Worm (Caenorhabditis elegans) whole organism, L4 larva: Measurements from ENCODE around the gene dcr-1.

Experiments used
- D1046.2 ChIP-seq: fragments of 200-800 bp; sonication (Bioruptor generic); IDR thresholded peaks from 2 replicates; pipeline ENCODE4 v1.3.6; 2022; ENCODE audit warnings: missing genetic modification characterization, missing compliant biosample characterization
- F26F4.8 ChIP-seq: fragments of 200-800 bp; sonication (Bioruptor generic); conservative IDR thresholded peaks from 2 replicates; pipeline ENCODE4 v1.3.6; 2022; ENCODE audit warnings: missing genetic modification characterization, missing compliant biosample characterization
- F37D6.2 ChIP-seq: sonication (generic microtip); optimal IDR thresholded peaks from 2 replicates; lab custom pipeline; 2016; ENCODE audit warnings: mild to moderate bottlenecking, missing genetic modification characterization, missing compliant biosample characterization
- F44E2.7 ChIP-seq: fragments of 200-800 bp; sonication (Bioruptor generic); IDR thresholded peaks from 2 replicates; pipeline ENCODE4 v2.1.2; 2022; ENCODE audit warnings: missing genetic modification characterization, missing compliant biosample characterization
- R02D3.7 ChIP-seq: fragments of 150-350 bp; sonication (generic microtip); optimal IDR thresholded peaks from 3 replicates; lab custom pipeline; 2014; ENCODE audit warnings: missing biosample characterization, missing genetic modification characterization
- Y48G9A.11 ChIP-seq: fragments of 200-800 bp; sonication (Bioruptor generic); IDR thresholded peaks from 2 replicates; pipeline ENCODE4 v1.3.6; 2022; ENCODE audit warnings: missing genetic modification reagents, missing genetic modification characterization, missing compliant biosample characterization
- ZK337.2 ChIP-seq: fragments of 200-800 bp; sonication (Bioruptor generic); IDR thresholded peaks from 2 replicates; pipeline ENCODE4 v1.3.6; 2022; ENCODE audit warnings: missing genetic modification reagents, missing genetic modification characterization, missing compliant biosample characterization
- attf-4 ChIP-seq: sonication (generic microtip); optimal IDR thresholded peaks from 3 replicates; lab custom pipeline; 2017; ENCODE audit warnings: missing biosample characterization, missing genetic modification characterization
- ceh-28 ChIP-seq: fragments of 150-350 bp; optimal IDR thresholded peaks from 2 replicates; lab custom pipeline; 2014; ENCODE audit warnings: missing biosample characterization, missing genetic modification reagents, missing genetic modification characterization
- ceh-32 ChIP-seq: sonication (generic microtip); optimal IDR thresholded peaks from 2 replicates; lab custom pipeline; 2016; ENCODE audit warnings: mild to moderate bottlenecking, missing genetic modification characterization, missing compliant biosample characterization; ENCODE audit not compliant: poor library complexity
- ceh-44 ChIP-seq: fragments of 200-800 bp; sonication (Bioruptor generic); IDR thresholded peaks from 2 replicates; pipeline ENCODE4 v1.3.6; 2022; ENCODE audit warnings: missing genetic modification reagents, missing genetic modification characterization, missing compliant biosample characterization
- ceh-62 ChIP-seq: sonication (generic microtip); optimal IDR thresholded peaks from 2 replicates; lab custom pipeline; 2017; ENCODE audit warnings: missing biosample characterization, missing genetic modification characterization
- daf-16 ChIP-seq, 3 experiments: sonication (generic microtip); optimal IDR thresholded peaks; 2 replicates each; lab custom pipeline; 2016 to 2017; ENCODE audit warnings: missing genetic modification characterization in 3 of 3, missing genetic modification reagents in 3 of 3, mild to moderate bottlenecking in 2 of 3, missing compliant biosample characterization in 2 of 3, missing biosample characterization in 1 of 3, moderate library complexity in 1 of 3
- daf-19 ChIP-seq: fragments of 200-800 bp; sonication (Bioruptor generic); conservative IDR thresholded peaks from 2 replicates; pipeline ENCODE4 v1.3.6; 2022; ENCODE audit warnings: missing genetic modification characterization, missing compliant biosample characterization
- dmd-6 ChIP-seq: fragments of 200-800 bp; sonication (Bioruptor generic); IDR thresholded peaks from 2 replicates; pipeline ENCODE4 v1.3.6; 2022; ENCODE audit warnings: missing genetic modification reagents, missing genetic modification characterization, missing compliant biosample characterization
- dpl-1 ChIP-seq: fragments of 150-350 bp; optimal IDR thresholded peaks from 2 replicates; lab custom pipeline; 2014; ENCODE audit warnings: missing biosample characterization, missing genetic modification reagents, missing genetic modification characterization
- duxl-1 ChIP-seq: sonication (generic microtip); optimal IDR thresholded peaks from 2 replicates; lab custom pipeline; 2016; ENCODE audit warnings: mild to moderate bottlenecking, missing genetic modification characterization, moderate library complexity, missing compliant biosample characterization; ENCODE audit not compliant: poor library complexity
- dve-1 ChIP-seq: sonication (generic microtip); optimal IDR thresholded peaks from 2 replicates; lab custom pipeline; 2017; ENCODE audit warnings: antibody characterized with exemption, mild to moderate bottlenecking, missing genetic modification characterization, missing compliant biosample characterization; ENCODE audit not compliant: insufficient read depth
- egl-27 ChIP-seq: sonication (generic microtip); optimal IDR thresholded peaks from 3 replicates; lab custom pipeline; 2017; ENCODE audit warnings: missing biosample characterization, missing genetic modification reagents, missing genetic modification characterization
- egl-43 ChIP-seq: fragments of 200-800 bp; sonication (Bioruptor generic); IDR thresholded peaks from 2 replicates; pipeline ENCODE4 v1.3.6; 2022; ENCODE audit warnings: missing genetic modification reagents, missing genetic modification characterization, missing compliant biosample characterization
- fos-1 ChIP-seq: fragments of 150-350 bp; optimal IDR thresholded peaks from 2 replicates; lab custom pipeline; 2014; ENCODE audit warnings: missing biosample characterization, missing genetic modification characterization
- gei-8 ChIP-seq: fragments of 200-800 bp; sonication (Bioruptor generic); optimal IDR thresholded peaks from 2 replicates; lab custom pipeline; 2018; ENCODE audit warnings: mild to moderate bottlenecking, missing genetic modification characterization, missing compliant biosample characterization
- hif-1 ChIP-seq, 2 experiments: sonication (generic microtip); optimal IDR thresholded peaks; 2 replicates each; lab custom pipeline; 2016 to 2017; ENCODE audit warnings: missing compliant biosample characterization in 2 of 2, missing genetic modification characterization in 2 of 2, missing genetic modification reagents in 2 of 2, missing genotype in 2 of 2, mild to moderate bottlenecking in 1 of 2
- hlh-30 ChIP-seq: sonication (generic microtip); optimal IDR thresholded peaks from 2 replicates; lab custom pipeline; 2017; ENCODE audit warnings: antibody characterized with exemption, mild to moderate bottlenecking, missing genetic modification characterization, missing compliant biosample characterization; ENCODE audit not compliant: insufficient read depth
- jun-1 ChIP-seq: fragments of 150-350 bp; optimal IDR thresholded peaks from 2 replicates; lab custom pipeline; 2014; ENCODE audit warnings: missing biosample characterization, missing genetic modification reagents, missing genetic modification characterization
- lin-1 ChIP-seq: fragments of 200-800 bp; sonication (Bioruptor generic); IDR thresholded peaks from 2 replicates; pipeline ENCODE4 v1.3.6; 2022; ENCODE audit warnings: missing genetic modification reagents, missing genetic modification characterization, missing compliant biosample characterization
- lin-13 ChIP-seq: fragments of 150-350 bp; optimal IDR thresholded peaks from 2 replicates; lab custom pipeline; 2014; ENCODE audit warnings: missing biosample characterization, missing genetic modification reagents, missing genetic modification characterization
- lin-15B ChIP-seq: fragments of 150-350 bp; sonication (generic microtip); optimal IDR thresholded peaks from 3 replicates; lab custom pipeline; 2014; ENCODE audit warnings: missing biosample characterization, missing genetic modification characterization
- lin-38 ChIP-seq: fragments of 200-800 bp; sonication (Bioruptor generic); IDR thresholded peaks from 2 replicates; pipeline ENCODE4 v1.3.6; 2022; ENCODE audit warnings: missing genetic modification reagents, missing genetic modification characterization, missing compliant biosample characterization
- lin-39 ChIP-seq: fragments of 150-350 bp; optimal IDR thresholded peaks from 2 replicates; lab custom pipeline; 2014; ENCODE audit warnings: missing biosample characterization, missing genetic modification reagents, missing genetic modification characterization
- mdl-1 ChIP-seq, 2 experiments: fragments of 150-350 bp in 1 of 2; sonication (generic microtip) in 1 of 2; optimal IDR thresholded peaks; 2 replicates each; lab custom pipeline; 2014 to 2017; ENCODE audit warnings: missing biosample characterization in 2 of 2, missing genetic modification characterization in 2 of 2
- mdt-29 ChIP-seq: fragments of 200-800 bp; sonication (Bioruptor generic); IDR thresholded peaks from 2 replicates; pipeline ENCODE4 v1.3.6; 2022; ENCODE audit warnings: missing genetic modification reagents, missing genetic modification characterization, missing compliant biosample characterization
- mep-1 ChIP-seq: fragments of 150-350 bp; sonication (generic microtip); optimal IDR thresholded peaks from 3 replicates; lab custom pipeline; 2014; ENCODE audit warnings: missing biosample characterization, missing genetic modification characterization
- mes-2 ChIP-seq: sonication (generic microtip); optimal IDR thresholded peaks from 2 replicates; lab custom pipeline; 2016; ENCODE audit warnings: missing genotype, mild to moderate bottlenecking, missing genetic modification characterization, missing compliant biosample characterization; ENCODE audit not compliant: poor library complexity, severe bottlenecking
- nhr-10 ChIP-seq: fragments of 150-350 bp; optimal IDR thresholded peaks from 2 replicates; lab custom pipeline; 2014; ENCODE audit warnings: missing biosample characterization, missing genetic modification characterization
- nhr-11 ChIP-seq: fragments of 150-350 bp; optimal IDR thresholded peaks from 2 replicates; lab custom pipeline; 2014; ENCODE audit warnings: missing biosample characterization, missing genetic modification characterization
- nhr-111 ChIP-seq: fragments of 200-800 bp; sonication (Bioruptor generic); optimal IDR thresholded peaks from 2 replicates; lab custom pipeline; 2018; ENCODE audit warnings: mild to moderate bottlenecking, missing genetic modification characterization, missing compliant biosample characterization
- nhr-25 ChIP-seq: sonication (generic microtip); optimal IDR thresholded peaks from 2 replicates; lab custom pipeline; 2017; ENCODE audit warnings: missing genetic modification characterization, mild to moderate bottlenecking, missing compliant biosample characterization, antibody characterized with exemption, moderate library complexity, borderline replicate concordance; ENCODE audit not compliant: insufficient read depth
- nhr-42 ChIP-seq: fragments of 200-800 bp; sonication (Bioruptor generic); IDR thresholded peaks from 2 replicates; pipeline ENCODE4 v1.3.6; 2022; ENCODE audit warnings: missing genetic modification characterization, missing compliant biosample characterization
- php-3 ChIP-seq: fragments of 200-800 bp; sonication (Bioruptor generic); IDR thresholded peaks from 2 replicates; pipeline ENCODE4 v1.3.6; 2022; ENCODE audit warnings: missing genetic modification reagents, missing genetic modification characterization, missing compliant biosample characterization
- pqm-1 ChIP-seq: sonication (generic microtip); optimal IDR thresholded peaks from 2 replicates; lab custom pipeline; 2017; ENCODE audit warnings: missing biosample characterization, missing genetic modification characterization
- rbr-2 ChIP-seq: sonication (generic microtip); optimal IDR thresholded peaks from 2 replicates; lab custom pipeline; 2016; ENCODE audit warnings: missing genotype, missing genetic modification characterization, missing compliant biosample characterization
- sdz-12 ChIP-seq: fragments of 200-800 bp; sonication (Bioruptor generic); optimal IDR thresholded peaks from 2 replicates; lab custom pipeline; 2018; ENCODE audit warnings: mild to moderate bottlenecking, missing genetic modification characterization, missing compliant biosample characterization
- skn-1 ChIP-seq: fragments of 150-350 bp; optimal IDR thresholded peaks from 2 replicates; lab custom pipeline; 2014; ENCODE audit warnings: missing biosample characterization, missing genetic modification characterization
- spr-1 ChIP-seq: sonication (generic microtip); optimal IDR thresholded peaks from 2 replicates; lab custom pipeline; 2016; ENCODE audit warnings: mild to moderate bottlenecking, missing genetic modification characterization, missing compliant biosample characterization
- tra-1 ChIP-seq: fragments of 200-800 bp; sonication (Bioruptor generic); IDR thresholded peaks from 2 replicates; pipeline ENCODE4 v1.3.6; 2022; ENCODE audit warnings: missing genetic modification reagents, missing genetic modification characterization, missing compliant biosample characterization
- unc-39 ChIP-seq: sonication (generic microtip); optimal IDR thresholded peaks from 2 replicates; lab custom pipeline; 2017; ENCODE audit warnings: missing biosample characterization, missing genetic modification characterization
- zag-1 ChIP-seq: fragments of 150-350 bp; optimal IDR thresholded peaks from 2 replicates; lab custom pipeline; 2014; ENCODE audit warnings: missing biosample characterization, missing genetic modification characterization
- zip-11 ChIP-seq: fragments of 200-800 bp; sonication (Bioruptor generic); IDR thresholded peaks from 2 replicates; pipeline ENCODE4 v1.3.6; 2022; ENCODE audit warnings: missing genetic modification characterization, missing compliant biosample characterization
- ztf-11 ChIP-seq: fragments of 150-350 bp; optimal IDR thresholded peaks from 2 replicates; lab custom pipeline; 2014; ENCODE audit warnings: missing biosample characterization, missing genetic modification characterization
- ztf-7 ChIP-seq: fragments of 150-350 bp; optimal IDR thresholded peaks from 2 replicates; lab custom pipeline; 2014; ENCODE audit warnings: missing biosample characterization, missing genetic modification characterization

The dcr-1 gene

ce11 chrIII:8125234-8125633 is 45.2 kb upstream of the dcr-1 start (continued):
- TF ChIP-seq F37D6.2 (no peak), mdl-1 (tag; optimal IDR thresholded peaks at IDR 0.05; lab: Kevin White, UChicago) (peak in 1 of 2 experiments; percentile 39), daf-16 (GFP tag; optimal IDR thresholded peaks at IDR 0.05; lab: Kevin White, UChicago) (no peak), daf-16 (tag; optimal IDR thresholded peaks at IDR 0.05; lab: Kevin White, UChicago) (peak; percentile 59), zip-11 (GFP tag; lab: Robert Waterston, UW) (no peak), nhr-10 (tag; lab: Kevin White, UChicago) (no peak), R02D3.7 (no peak), ceh-62 (tag; lab: Kevin White, UChicago) (no peak), zag-1 (tag; lab: Kevin White, UChicago) (no peak), egl-27 (tag; lab: Kevin White, UChicago) (no peak), unc-39 (no peak), ceh-44 (GFP tag; lab: Robert Waterston, UW) (no peak), php-3 (peak; percentile 55; the same call in 1 of the 2 replicates), Y48G9A.11 (GFP tag; lab: Robert Waterston, UW) (no peak), D1046.2 (no peak), lin-1 (GFP tag; lab: Robert Waterston, UW) (no peak), mes-2 (tag; lab: Kevin White, UChicago) (peak; percentile 73), ceh-32 (tag; lab: Kevin White, UChicago) (no peak), mep-1 (tag; lab: Kevin White, UChicago) (peak; percentile 63), sdz-12 (no peak), tra-1 (no peak), hlh-30 (tag; lab: Kevin White, UChicago) (peak; percentile 27), dmd-6 (GFP tag; lab: Robert Waterston, UW) (peak; percentile 50; the same call in 1 of the 2 replicates), pqm-1 (tag; lab: Kevin White, UChicago) (no peak), lin-15B (tag; lab: Kevin White, UChicago) (no peak), nhr-25 (no peak), F44E2.7 (GFP tag; lab: Robert Waterston, UW) (no peak), attf-4 (no peak), daf-19 (no peak), gei-8 (GFP tag; lab: Kevin White, UChicago) (no peak), F26F4.8 (GFP tag; lab: Robert Waterston, UW) (no peak), ztf-11 (no peak), nhr-42 (GFP tag; lab: Robert Waterston, UW) (no peak), spr-1 (no peak), nhr-11 (tag; lab: Kevin White, UChicago) (no peak), mdt-29 (GFP tag; lab: Robert Waterston, UW) (no peak), lin-13 (GFP tag; lab: Kevin White, UChicago) (no peak), dve-1 (tag; lab: Kevin White, UChicago) (peak; percentile 79), jun-1 (tag; lab: Kevin White, UChicago) (no peak), ZK337.2 (GFP tag; lab: Robert Waterston, UW) (no peak), ceh-28 (tag; lab: Kevin White, UChicago) (no peak), dpl-1 (GFP tag; lab: Kevin White, UChicago) (peak; percentile 19), egl-43 (GFP tag; lab: Robert Waterston, UW) (no peak), rbr-2 (tag; lab: Kevin White, UChicago) (peak; percentile 53), ztf-7 (tag; lab: Kevin White, UChicago) (no peak), hif-1 (tag; optimal IDR thresholded peaks at IDR 0.05; lab: Kevin White, UChicago) (peak in 1 of 2 experiments; percentile 10), fos-1 (tag; lab: Kevin White, UChicago) (no peak), nhr-111 (no peak), skn-1 (tag; lab: Kevin White, UChicago) (no peak), duxl-1 (tag; lab: Kevin White, UChicago) (no peak), lin-39 (tag; lab: Kevin White, UChicago) (no peak), lin-38 (GFP tag; lab: Robert Waterston, UW) (peak; percentile 45; the same call in 1 of the 2 replicates)
